Worm (Caenorhabditis elegans) whole organism, mixed stage, embryonic: ENCODE results near the gene F57B1.9.

Source experiments
- bed-3 ChIP-seq: fragments of 200-800 bp; sonication (Bioruptor generic); optimal IDR thresholded peaks from 3 replicates; lab custom pipeline; 2018; ENCODE audit warnings: mild to moderate bottlenecking, missing genetic modification characterization, moderate library complexity, missing compliant biosample characterization
- blmp-1 ChIP-seq: fragments of 150-350 bp; optimal IDR thresholded peaks from 2 replicates; lab custom pipeline; 2014; ENCODE audit warnings: missing biosample characterization, missing genetic modification characterization
- lsy-2 ChIP-seq: fragments of 150-350 bp; optimal IDR thresholded peaks from 2 replicates; lab custom pipeline; 2014; ENCODE audit warnings: missing biosample characterization, missing genetic modification characterization
- mep-1 ChIP-seq: fragments of 150-350 bp; optimal IDR thresholded peaks from 2 replicates; lab custom pipeline; 2017; ENCODE audit warnings: missing biosample characterization, missing genetic modification reagents, missing genetic modification characterization, inconsistent platforms
- nhr-2 ChIP-seq: fragments of 150-350 bp; optimal IDR thresholded peaks from 2 replicates; lab custom pipeline; 2014; ENCODE audit warnings: missing biosample characterization, missing genetic modification characterization
- nhr-237 ChIP-seq: fragments of 150-350 bp; optimal IDR thresholded peaks from 2 replicates; lab custom pipeline; 2014; ENCODE audit warnings: missing biosample characterization, missing genetic modification characterization
- snpc-4 ChIP-seq: fragments of 150-350 bp; optimal IDR thresholded peaks from 2 replicates; lab custom pipeline; 2014; ENCODE audit warnings: missing biosample characterization, missing genetic modification characterization
- unc-62 ChIP-seq: fragments of 150-350 bp; optimal IDR thresholded peaks from 2 replicates; lab custom pipeline; 2014; ENCODE audit warnings: missing biosample characterization, missing genetic modification reagents, missing genetic modification characterization
- ztf-11 ChIP-seq: fragments of 150-350 bp; optimal IDR thresholded peaks from 2 replicates; lab custom pipeline; 2014; ENCODE audit warnings: missing biosample characterization, missing genetic modification characterization

ce11 chrV:13235313-13235712, 37.6 kb upstream of the F57B1.9 start:
- TF ChIP-seq ztf-11 (tag; lab: Kevin White, UChicago) (no peak), blmp-1 (tag; lab: Kevin White, UChicago) (no peak), snpc-4 (tag; lab: Kevin White, UChicago) (no peak), unc-62 (GFP tag; lab: Kevin White, UChicago) (no peak), nhr-2 (tag; lab: Kevin White, UChicago) (no peak), bed-3 (GFP tag; lab: Kevin White, UChicago) (no peak), nhr-237 (tag; lab: Kevin White, UChicago) (no peak), lsy-2 (tag; lab: Kevin White, UChicago) (no peak), mep-1 (tag; lab: Kevin White, UChicago) (no peak)
